Worm (Caenorhabditis elegans): ENCODE data around the gene Y51H4A.6.
A peak's percentile ranks its signal among the peaks of the same experiment; 100 is the strongest.

Gene Y51H4A.6

ce11 chrIV:16489958-16490357 lies 43.5 kb upstream of the Y51H4A.6 start (continued):
- TF ChIP-seq F33H1.4 (GFP tag; IDR thresholded peaks at IDR 0.05): no peak
- TF ChIP-seq zfh-2 (GFP tag; conservative IDR thresholded peaks at IDR 0.05): peak; percentile 48; the same call in 1 of the 2 replicates
- TF ChIP-seq pha-4 (tag; optimal IDR thresholded peaks at IDR 0.05): no peak
- TF ChIP-seq mxl-1 (tag; optimal IDR thresholded peaks at IDR 0.05): no peak
- TF ChIP-seq nhr-179 (tag; optimal IDR thresholded peaks at IDR 0.05): no peak
- TF ChIP-seq lag-1 (GFP tag; IDR thresholded peaks at IDR 0.05): no peak
- no peak for TF ChIP-seq bed-2 (GFP tag; IDR thresholded peaks at IDR 0.05)
- TF ChIP-seq egrh-3 (GFP tag; IDR thresholded peaks at IDR 0.05): no peak

- no peak for TF ChIP-seq attf-6 (GFP tag; IDR thresholded peaks at IDR 0.05)
- TF ChIP-seq snpc-4 (GFP tag; optimal IDR thresholded peaks at IDR 0.05): no peak
- TF ChIP-seq snpc-4 (tag; optimal IDR thresholded peaks at IDR 0.05): peak in 1 of 4 experiments; percentile 3
- TF ChIP-seq ets-4 (GFP tag; optimal IDR thresholded peaks at IDR 0.05): no peak
- no peak for TF ChIP-seq akir-1 (GFP tag; optimal IDR thresholded peaks at IDR 0.05)
- TF ChIP-seq unc-130 (GFP tag; optimal IDR thresholded peaks at IDR 0.05): no peak
- peak in 1 of 3 experiments; percentile 64 for TF ChIP-seq lin-35 (GFP tag; optimal IDR thresholded peaks at IDR 0.05)
- TF ChIP-seq lin-26 (GFP tag; IDR thresholded peaks at IDR 0.05): peak; percentile 92
- peak; percentile 76; the same call in 1 of the 2 replicates for TF ChIP-seq lir-1 (GFP tag; conservative IDR thresholded peaks at IDR 0.05)
- peak; percentile 67 for TF ChIP-seq attf-5 (GFP tag; optimal IDR thresholded peaks at IDR 0.05)
- peak; percentile 82 for TF ChIP-seq K12H6.12 (tag; optimal IDR thresholded peaks at IDR 0.05)
- TF ChIP-seq nhr-90 (tag; optimal IDR thresholded peaks at IDR 0.05): peak; percentile 8
- TF ChIP-seq Y95B8A.8 (GFP tag; IDR thresholded peaks at IDR 0.05): no peak
- TF ChIP-seq hmg-1.2 (GFP tag; IDR thresholded peaks at IDR 0.05): peak; percentile 79
- TF ChIP-seq nhr-80 (tag; optimal IDR thresholded peaks at IDR 0.05): peak; percentile 51
- peak; percentile 15 for TF ChIP-seq lin-54 (GFP tag; optimal IDR thresholded peaks at IDR 0.05)
- peak; percentile 40 for TF ChIP-seq gei-17 (GFP tag; optimal IDR thresholded peaks at IDR 0.05)
- no peak for TF ChIP-seq unc-62 (GFP tag; optimal IDR thresholded peaks at IDR 0.05)
- peak; percentile 41 for TF ChIP-seq chd-7 (tag; optimal IDR thresholded peaks at IDR 0.05)
- TF ChIP-seq tbp1 (GFP tag; optimal IDR thresholded peaks at IDR 0.05): peak; percentile 37
- TF ChIP-seq repo-1 (tag; optimal IDR thresholded peaks at IDR 0.05): peak; percentile 52
- peak; percentile 64 for TF ChIP-seq ztf-26 (tag; optimal IDR thresholded peaks at IDR 0.05)
- no peak for TF ChIP-seq attf-3 (GFP tag; conservative IDR thresholded peaks at IDR 0.05)
- TF ChIP-seq dox-1 (GFP tag; IDR thresholded peaks at IDR 0.05): peak; percentile 39; the same call in 1 of the 2 replicates
- peak; percentile 51 for TF ChIP-seq ceh-27 (GFP tag; optimal IDR thresholded peaks at IDR 0.05)
- no peak for TF ChIP-seq F23B12.7 (tag; optimal IDR thresholded peaks at IDR 0.05; ENCODE audit: insufficient read depth)
- peak; percentile 20 for TF ChIP-seq die-1 (tag; optimal IDR thresholded peaks at IDR 0.05)
- peak; percentile 49 for TF ChIP-seq zfh-2 (GFP tag; conservative IDR thresholded peaks at IDR 0.05)
- TF ChIP-seq nfyb-1 (GFP tag; IDR thresholded peaks at IDR 0.05): peak; percentile 48; the same call in 1 of the 2 replicates
- TF ChIP-seq Y79H2A.3 (GFP tag; conservative IDR thresholded peaks at IDR 0.05): no peak
- TF ChIP-seq F33H1.4 (GFP tag; IDR thresholded peaks at IDR 0.05): no peak
- no peak for TF ChIP-seq ama-1 (optimal IDR thresholded peaks at IDR 0.05)
- TF ChIP-seq ama-1 (GFP tag; optimal IDR thresholded peaks at IDR 0.05): peak in 1 of 2 experiments; percentile 4
- TF ChIP-seq egrh-3 (GFP tag; IDR thresholded peaks at IDR 0.05): peak; percentile 31; the same call in 1 of the 2 replicates
- no peak for TF ChIP-seq F22D6.2 (tag; optimal IDR thresholded peaks at IDR 0.05)
- peak; percentile 94 for TF ChIP-seq cebp-1 (GFP tag; IDR thresholded peaks at IDR 0.05)
- peak; percentile 98 for TF ChIP-seq cebp-1 (tag; optimal IDR thresholded peaks at IDR 0.05)
- peak in 1 of 2 experiments; percentile 22 for TF ChIP-seq let-607 (tag; optimal IDR thresholded peaks at IDR 0.05)
- 0 out of 2 replicates have a peak, but pooled peaks have one; percentile 29 for TF ChIP-seq ekl-4 (GFP tag; IDR thresholded peaks at IDR 0.05)
- TF ChIP-seq C17E4.6 (GFP tag; IDR thresholded peaks at IDR 0.05): no peak
- peak; percentile 78 for TF ChIP-seq ztf-3 (GFP tag; optimal IDR thresholded peaks at IDR 0.05)
Measured at ce11 chrIV:16491411-16492036, 41.9 kb upstream of the Y51H4A.6 start.
